Worm (Caenorhabditis elegans) whole organism, late embryonic: Measurements from ENCODE around the gene ZC116.1.

Experiments
- C08G9.2 ChIP-seq: sonication (generic microtip); optimal IDR thresholded peaks from 2 replicates; lab custom pipeline; 2016; ENCODE audit warnings: mild to moderate bottlenecking, missing genetic modification characterization, moderate library complexity, missing compliant biosample characterization
- F13H6.1 ChIP-seq: sonication (generic microtip); optimal IDR thresholded peaks from 2 replicates; lab custom pipeline; 2016; ENCODE audit warnings: missing genetic modification characterization, missing compliant biosample characterization
- T23F11.4 ChIP-seq: fragments of 200-800 bp; sonication (Bioruptor generic); optimal IDR thresholded peaks from 2 replicates; lab custom pipeline; 2018; ENCODE audit warnings: mild to moderate bottlenecking, missing genetic modification characterization, missing compliant biosample characterization
- Y22D7AL.16 ChIP-seq: sonication (generic microtip); optimal IDR thresholded peaks from 2 replicates; lab custom pipeline; 2016; ENCODE audit warnings: missing genetic modification characterization, missing compliant biosample characterization
- ceh-18 ChIP-seq: sonication (generic microtip); optimal IDR thresholded peaks from 2 replicates; lab custom pipeline; 2016; ENCODE audit warnings: missing genetic modification characterization, missing compliant biosample characterization
- ceh-19 ChIP-seq: fragments of 200-800 bp; sonication (Bioruptor generic); optimal IDR thresholded peaks from 2 replicates; lab custom pipeline; 2018; ENCODE audit warnings: mild to moderate bottlenecking, missing genetic modification characterization, missing compliant biosample characterization
- ceh-2 ChIP-seq: sonication (generic microtip); optimal IDR thresholded peaks from 2 replicates; lab custom pipeline; 2016; ENCODE audit warnings: missing genotype, missing genetic modification characterization, missing compliant biosample characterization
- ceh-22 ChIP-seq: sonication (generic microtip); optimal IDR thresholded peaks from 2 replicates; lab custom pipeline; 2017; ENCODE audit warnings: missing biosample characterization, missing genetic modification characterization
- ceh-31 ChIP-seq: sonication (generic microtip); optimal IDR thresholded peaks from 2 replicates; lab custom pipeline; 2016; ENCODE audit warnings: missing genetic modification characterization, missing compliant biosample characterization
- elt-2 ChIP-seq: sonication (generic microtip); optimal IDR thresholded peaks from 2 replicates; lab custom pipeline; 2016; ENCODE audit warnings: missing genetic modification reagents, missing genetic modification characterization, missing compliant biosample characterization
- elt-4 ChIP-seq: sonication (generic microtip); optimal IDR thresholded peaks from 2 replicates; lab custom pipeline; 2016; ENCODE audit warnings: missing genetic modification characterization, missing compliant biosample characterization
- ets-4 ChIP-seq: sonication (generic microtip); optimal IDR thresholded peaks from 2 replicates; lab custom pipeline; 2016; ENCODE audit warnings: missing genetic modification characterization, missing compliant biosample characterization
- eyg-1 ChIP-seq: sonication (generic microtip); optimal IDR thresholded peaks from 2 replicates; lab custom pipeline; 2016; ENCODE audit warnings: missing genotype, missing genetic modification characterization, missing compliant biosample characterization
- fkh-10 ChIP-seq: fragments of 150-350 bp; optimal IDR thresholded peaks from 2 replicates; lab custom pipeline; 2014; ENCODE audit warnings: missing biosample characterization, missing genetic modification reagents, missing genetic modification characterization
- hlh-30 ChIP-seq: sonication (generic microtip); optimal IDR thresholded peaks from 2 replicates; lab custom pipeline; 2017; ENCODE audit warnings: antibody characterized with exemption, missing genetic modification characterization, missing compliant biosample characterization; ENCODE audit not compliant: insufficient read depth
- hlh-8 ChIP-seq: sonication (generic microtip); optimal IDR thresholded peaks from 2 replicates; lab custom pipeline; 2016; ENCODE audit warnings: missing genotype, missing genetic modification characterization, missing compliant biosample characterization
- mec-3 ChIP-seq: sonication (generic microtip); optimal IDR thresholded peaks from 2 replicates; lab custom pipeline; 2016; ENCODE audit warnings: borderline replicate concordance, missing genetic modification characterization, missing compliant biosample characterization
- nfya-1 ChIP-seq: sonication (generic microtip); optimal IDR thresholded peaks from 2 replicates; lab custom pipeline; 2017; ENCODE audit warnings: missing genetic modification characterization, mild to moderate bottlenecking, missing compliant biosample characterization, antibody characterized with exemption, moderate library complexity
- pag-3 ChIP-seq: sonication (generic microtip); optimal IDR thresholded peaks from 2 replicates; lab custom pipeline; 2016; ENCODE audit warnings: missing compliant biosample characterization, missing genetic modification characterization, borderline replicate concordance
- pat-9 ChIP-seq: fragments of 200-800 bp; sonication (Bioruptor generic); optimal IDR thresholded peaks from 2 replicates; lab custom pipeline; 2018; ENCODE audit warnings: mild to moderate bottlenecking, missing genetic modification characterization, moderate library complexity, missing compliant biosample characterization
- pax-1 ChIP-seq: fragments of 150-350 bp; optimal IDR thresholded peaks from 2 replicates; lab custom pipeline; 2014; ENCODE audit warnings: missing biosample characterization, missing genetic modification characterization
- ref-2 ChIP-seq: sonication (generic microtip); optimal IDR thresholded peaks from 2 replicates; lab custom pipeline; 2016; ENCODE audit warnings: missing genetic modification characterization, missing compliant biosample characterization
- sdc-2 ChIP-seq: sonication (generic microtip); optimal IDR thresholded peaks from 2 replicates; lab custom pipeline; 2016; ENCODE audit warnings: missing genotype, missing genetic modification characterization, missing compliant biosample characterization
- sox-2 ChIP-seq: fragments of 200-800 bp; sonication (Bioruptor generic); IDR thresholded peaks from 2 replicates; pipeline ENCODE4 v1.3.6; 2022; ENCODE audit warnings: missing genetic modification reagents, missing genetic modification characterization, missing compliant biosample characterization
- sox-4 ChIP-seq: sonication (generic microtip); optimal IDR thresholded peaks from 2 replicates; lab custom pipeline; 2017; ENCODE audit warnings: mild to moderate bottlenecking, missing genetic modification characterization, inconsistent platforms, missing compliant biosample characterization
- tbx-2 ChIP-seq: sonication (generic microtip); optimal IDR thresholded peaks from 2 replicates; lab custom pipeline; 2016; ENCODE audit warnings: missing genetic modification characterization, missing compliant biosample characterization
- ttx-3 ChIP-seq: sonication (generic microtip); optimal IDR thresholded peaks from 2 replicates; lab custom pipeline; 2016; ENCODE audit warnings: missing genetic modification reagents, missing genetic modification characterization, missing compliant biosample characterization
- unc-3 ChIP-seq, 2 experiments: fragments of 200-800 bp in 1 of 2; sonication (Bioruptor generic) in 1 of 2; sonication (generic microtip) in 1 of 2; conservative IDR thresholded peaks in 1 of 2; optimal IDR thresholded peaks in 1 of 2; 2 replicates each; pipeline versions ENCODE4 v1.3.6 to Lab custom; 2016 to 2022; ENCODE audit warnings: missing compliant biosample characterization in 2 of 2, missing genetic modification characterization in 2 of 2, missing genetic modification reagents in 1 of 2
- unc-55 ChIP-seq: sonication (generic microtip); optimal IDR thresholded peaks from 2 replicates; lab custom pipeline; 2017; ENCODE audit warnings: missing biosample characterization, missing genetic modification reagents, missing genetic modification characterization
- zip-5 ChIP-seq: sonication (generic microtip); optimal IDR thresholded peaks from 2 replicates; lab custom pipeline; 2016; ENCODE audit warnings: missing genetic modification characterization, missing compliant biosample characterization
- ztf-16 ChIP-seq: sonication (generic microtip); optimal IDR thresholded peaks from 2 replicates; lab custom pipeline; 2017; ENCODE audit warnings: missing genetic modification characterization, missing compliant biosample characterization

The ZC116.1 gene

ce11 chrV:12634746-12635145 is 25.1 kb downstream of the ZC116.1 start:
- no peak for TF ChIP-seq ceh-19 (GFP tag; lab: Kevin White, UChicago)
- no peak for TF ChIP-seq sox-4
- TF ChIP-seq C08G9.2 (tag; lab: Kevin White, UChicago) = no peak
- no peak for TF ChIP-seq eyg-1 (tag; lab: Kevin White, UChicago)
- TF ChIP-seq T23F11.4 (GFP tag; lab: Kevin White, UChicago) = no peak
- no peak for TF ChIP-seq pat-9 (tag; lab: Kevin White, UChicago)
- no peak for TF ChIP-seq pag-3
- TF ChIP-seq mec-3 (tag; lab: Kevin White, UChicago) = no peak
- no peak for TF ChIP-seq Y22D7AL.16 (tag; lab: Kevin White, UChicago)
- TF ChIP-seq zip-5 (tag; lab: Kevin White, UChicago) = no peak
- TF ChIP-seq unc-3 (GFP tag; conservative IDR thresholded peaks at IDR 0.05; lab: Robert Waterston, UW) = no peak
- no peak for TF ChIP-seq unc-3 (tag; optimal IDR thresholded peaks at IDR 0.05; lab: Kevin White, UChicago)

DNA sequence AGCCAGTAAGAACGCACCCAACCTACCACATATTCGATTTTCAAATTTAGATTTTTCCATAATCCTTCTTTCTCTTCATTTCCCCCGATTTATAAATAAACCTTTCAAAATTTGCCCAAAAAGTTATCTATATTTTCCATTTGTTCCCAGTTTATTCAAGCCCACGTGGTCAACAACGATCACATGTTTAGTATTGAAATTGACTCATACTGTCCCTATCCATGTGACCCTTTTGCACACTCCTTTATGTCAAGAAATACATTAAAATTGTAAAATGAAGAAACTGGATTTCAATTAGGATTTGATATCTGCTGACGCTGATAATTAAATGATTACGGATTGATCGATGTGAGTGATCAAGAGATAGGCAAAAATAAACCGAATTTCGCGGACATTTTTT is 25.6 kb downstream of the ZC116.1 start:
- no peak for TF ChIP-seq fkh-10 (GFP tag; lab: Kevin White, UChicago)

ce11 chrV:12636248-12636647 is 26.6 kb downstream of the ZC116.1 start:
- peak; percentile 3 for TF ChIP-seq hlh-8 (tag; lab: Kevin White, UChicago)
- TF ChIP-seq ceh-2 (tag; lab: Kevin White, UChicago) = no peak
- no peak for TF ChIP-seq ref-2 (tag; lab: Kevin White, UChicago)
- TF ChIP-seq ets-4 (tag; lab: Kevin White, UChicago) = no peak

DNA sequence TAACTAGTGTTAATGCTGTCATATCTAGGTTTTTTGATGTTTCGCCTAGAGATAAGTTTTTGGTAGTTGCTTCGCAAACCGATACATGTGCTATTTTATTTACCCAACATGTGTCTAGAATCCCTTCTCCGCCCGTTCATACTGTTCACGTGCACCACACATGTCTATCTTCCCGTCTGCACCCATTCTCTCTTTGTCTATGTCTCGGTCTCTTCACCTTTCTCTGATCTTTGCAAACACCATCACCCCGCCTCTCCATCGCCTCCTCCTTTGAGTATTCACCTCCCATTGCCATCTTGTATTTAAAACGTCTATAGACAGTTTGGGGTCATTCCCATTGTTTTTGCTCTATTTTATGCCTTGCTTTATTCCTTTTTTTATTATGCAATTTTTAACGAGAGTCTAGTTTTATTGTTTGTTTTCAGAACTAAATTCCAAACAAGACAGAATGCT is 27.6 kb downstream of the ZC116.1 start, which contains the start of gene F56H9.2:
F56H9.2 (plus strand) TSS at position 426 of the 453 bp plus-strand sequence.
- TF ChIP-seq nfya-1 (peak; percentile 52), unc-55 (GFP tag; lab: Kevin White, UChicago) (peak; percentile 4), ztf-16 (tag; lab: Kevin White, UChicago) (peak; percentile 32), pax-1 (tag; lab: Kevin White, UChicago) (peak; percentile 23), sdc-2 (tag; lab: Kevin White, UChicago) (peak; percentile 55), hlh-8 (tag; lab: Kevin White, UChicago) (peak; percentile 55), ttx-3 (no peak), sox-2 (GFP tag; lab: Robert Waterston, UW) (peak; percentile 65), tbx-2 (tag; lab: Kevin White, UChicago) (peak; percentile 65), ceh-18 (tag; lab: Kevin White, UChicago) (peak; percentile 41), hlh-30 (tag; lab: Kevin White, UChicago) (peak; percentile 69), elt-2 (peak; percentile 66), ceh-2 (tag; lab: Kevin White, UChicago) (peak; percentile 48), ceh-31 (tag; lab: Kevin White, UChicago) (peak; percentile 45), ceh-22 (tag; lab: Kevin White, UChicago) (no peak), elt-4 (tag; lab: Kevin White, UChicago) (no peak)
- TF ChIP-seq, all 69 proteins: peak for 13

DNA sequence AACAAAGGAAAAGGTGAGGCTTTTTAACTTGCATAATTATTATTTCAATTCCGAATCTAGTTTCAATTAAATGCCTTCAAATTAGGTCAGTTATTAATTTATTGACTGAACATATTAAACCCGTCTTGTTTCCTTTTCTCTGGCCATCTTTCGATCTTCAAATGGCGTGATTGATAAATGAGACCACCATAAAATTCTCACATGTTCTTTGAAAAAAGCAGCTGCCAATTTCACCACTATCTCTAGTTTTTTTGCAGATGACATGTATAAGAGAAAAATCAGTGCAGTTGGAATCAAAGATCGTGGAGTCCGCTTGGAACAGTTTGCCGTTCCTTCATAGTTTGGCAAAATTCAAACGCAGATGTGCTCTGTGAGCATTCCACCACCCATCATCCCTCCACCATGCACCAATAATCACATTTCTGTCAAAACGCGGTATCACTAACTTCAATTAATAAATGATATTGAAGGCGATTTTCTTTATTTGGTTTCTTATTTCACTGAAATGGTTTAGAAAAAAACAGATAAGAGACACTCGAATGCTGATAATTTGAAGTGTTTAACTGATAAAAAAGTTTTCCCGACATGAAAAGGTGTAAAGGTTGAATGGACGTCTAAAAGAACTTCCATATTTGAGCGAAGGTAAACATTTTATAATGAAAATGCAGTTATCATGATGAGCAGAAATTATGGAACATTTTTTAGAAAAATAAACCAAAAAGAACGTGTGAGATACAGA is 28.3 kb downstream of the ZC116.1 start:
- TF ChIP-seq elt-2 = peak; percentile 62
- TF ChIP-seq F13H6.1 (tag; lab: Kevin White, UChicago) = no peak
- TF ChIP-seq, all 69 proteins: peak for 1
